Fruit fly (Drosophila melanogaster) whole organism, adult: Measurements from ENCODE around the gene Alg11.

ENCODE experiments used
- CG11617 ChIP-seq: fragments of 200-800 bp; sonication (Bioruptor generic); optimal IDR thresholded peaks from 2 replicates; lab custom pipeline; 2017; ENCODE audit warnings: mild to moderate bottlenecking, missing biosample characterization, missing genetic modification reagents, missing genetic modification characterization
- CG14711 ChIP-seq: fragments of 200-800 bp; sonication (Bioruptor generic); optimal IDR thresholded peaks from 2 replicates; lab custom pipeline; 2018; ENCODE audit warnings: missing biosample characterization, mild to moderate bottlenecking, missing genetic modification characterization, moderate library complexity
- CG1620 ChIP-seq: fragments of 200-800 bp; sonication (Bioruptor generic); optimal IDR thresholded peaks from 2 replicates; lab custom pipeline; 2016; ENCODE audit warnings: missing biosample characterization, missing genetic modification characterization
- CG5204 ChIP-seq: fragments of 200-800 bp; sonication (Bioruptor generic); optimal IDR thresholded peaks from 2 replicates; lab custom pipeline; 2016; ENCODE audit warnings: missing biosample characterization, missing genetic modification characterization
- CG7045 ChIP-seq: fragments of 200-800 bp; sonication (Bioruptor generic); optimal IDR thresholded peaks from 2 replicates; lab custom pipeline; 2017; ENCODE audit warnings: missing biosample characterization, mild to moderate bottlenecking, missing genetic modification characterization
- Crg-1 ChIP-seq: fragments of 200-800 bp; sonication (Bioruptor generic); optimal IDR thresholded peaks from 2 replicates; lab custom pipeline; 2016; ENCODE audit warnings: missing biosample characterization, missing genetic modification characterization
- Hr96 ChIP-seq: fragments of 200-800 bp; sonication (Bioruptor generic); optimal IDR thresholded peaks from 2 replicates; lab custom pipeline; 2016; ENCODE audit warnings: missing biosample characterization, missing genetic modification characterization
- bab1 ChIP-seq: fragments of 200-800 bp; sonication (Bioruptor generic); optimal IDR thresholded peaks from 3 replicates; lab custom pipeline; 2019; ENCODE audit warnings: missing biosample characterization, mild to moderate bottlenecking, missing genetic modification characterization, moderate library complexity
- cnc ChIP-seq, 2 experiments: fragments of >200 bp; optimal IDR thresholded peaks; 2 replicates each; lab custom pipeline; 2017
- kay ChIP-seq: fragments of 200-800 bp; sonication (Bioruptor generic); peaks from one replicate; lab custom pipeline; 2016; ENCODE audit warnings: missing biosample characterization, missing genetic modification characterization, borderline replicate concordance
- ovo ChIP-seq: fragments of 200-800 bp; sonication (Bioruptor generic); optimal IDR thresholded peaks from 2 replicates; lab custom pipeline; 2016; ENCODE audit warnings: missing biosample characterization, missing genetic modification characterization
- pad ChIP-seq: fragments of 200-800 bp; sonication (Bioruptor generic); optimal IDR thresholded peaks from 3 replicates; lab custom pipeline; 2017; ENCODE audit warnings: missing biosample characterization, missing genetic modification characterization, mild to moderate bottlenecking, moderate library complexity, missing genetic modification reagents

DNA sequence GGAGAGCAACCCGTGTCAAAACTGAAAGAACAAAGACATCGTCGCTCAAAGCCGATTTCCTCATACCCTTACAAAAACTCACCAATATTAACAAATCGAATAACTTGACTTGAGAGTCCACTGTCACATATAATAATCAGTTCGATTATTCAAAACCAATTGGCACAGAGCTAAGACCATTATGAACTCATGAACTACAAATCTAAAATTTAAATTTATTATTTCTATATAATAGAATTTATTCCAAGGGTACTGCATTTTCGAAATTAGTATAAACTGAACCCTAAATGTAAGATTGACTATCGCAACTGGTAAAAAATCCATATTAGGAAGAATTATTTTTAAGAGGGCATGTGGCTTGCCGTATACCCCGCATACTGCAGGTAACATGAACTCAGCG is 43.6 kb upstream of the Alg11 start:
- TF ChIP-seq bab1 (GFP tag; lab: Kevin White, UChicago) (no peak), cnc (optimal IDR thresholded peaks at IDR 0.05; lab: Kevin White, UChicago) (no peak), CG5204 (GFP tag; lab: Kevin White, UChicago) (no peak), CG14711 (tag; lab: Kevin White, UChicago) (no peak), CG11617 (GFP tag; lab: Kevin White, UChicago) (no peak), ovo (no peak), Crg-1 (no peak), Hr96 (GFP tag; lab: Kevin White, UChicago) (no peak), CG1620 (GFP tag; lab: Kevin White, UChicago) (no peak), CG7045 (no peak), kay (GFP tag; lab: Kevin White, UChicago) (no peak), pad (GFP tag; lab: Kevin White, UChicago) (no peak)
